Fruit fly (Drosophila melanogaster) whole organism, embryonic: Measurements from ENCODE around the gene IntS4.

Source experiments
- CG11456 ChIP-seq: fragments of 200-800 bp; sonication (Bioruptor generic); IDR thresholded peaks from 3 replicates; pipeline ENCODE4 v1.3.6; 2022; ENCODE audit warnings: missing biosample characterization, missing genetic modification characterization
- CG17568 ChIP-seq: fragments of 200-800 bp; sonication (Bioruptor generic); optimal IDR thresholded peaks from 2 replicates; lab custom pipeline; 2018; ENCODE audit warnings: missing biosample characterization, mild to moderate bottlenecking, missing genetic modification characterization, moderate library complexity
- CG7357 ChIP-seq: fragments of 200-800 bp; sonication (Bioruptor generic); IDR thresholded peaks from 3 replicates; pipeline ENCODE4 v1.3.6; 2022; ENCODE audit warnings: missing biosample characterization, missing genetic modification characterization
- CoRest ChIP-seq: fragments of 200-800 bp; sonication (Bioruptor generic); optimal IDR thresholded peaks from 3 replicates; lab custom pipeline; 2018; ENCODE audit warnings: missing biosample characterization, mild to moderate bottlenecking, missing genetic modification characterization, moderate library complexity
- Stat92E ChIP-seq, 3 experiments: fragments of >200 bp in 2 of 3; fragments of 200-800 bp in 1 of 3; sonication (Bioruptor generic) in 1 of 3; optimal IDR thresholded peaks; 2 replicates each; lab custom pipeline; 2017 to 2019; ENCODE audit warnings: missing biosample characterization in 3 of 3, missing genetic modification characterization in 3 of 3, mild to moderate bottlenecking in 1 of 3, moderate library complexity in 1 of 3
- sc ChIP-seq, 3 experiments: fragments of >200 bp in 2 of 3; fragments of 200-800 bp in 1 of 3; sonication (Bioruptor generic) in 1 of 3; optimal IDR thresholded peaks; 2 replicates in 2 of 3; 3 replicates in 1 of 3; lab custom pipeline; 2017; ENCODE audit warnings: mild to moderate bottlenecking in 1 of 3, missing biosample characterization in 1 of 3, missing genetic modification characterization in 1 of 3, missing genetic modification reagents in 1 of 3
- yki ChIP-seq: fragments of >200 bp; optimal IDR thresholded peaks from 3 replicates; lab custom pipeline; 2018

dm6 chrX:8579097-8579496 lies 20.5 kb upstream of the IntS4 start:
- TF ChIP-seq yki (lab: Kevin White, UChicago) (no peak), sc (optimal IDR thresholded peaks at IDR 0.05; lab: Kevin White, UChicago) (no peak), sc (GFP tag; optimal IDR thresholded peaks at IDR 0.05; lab: Kevin White, UChicago) (no peak), CG11456 (GFP tag; lab: Robert Waterston, UW) (no peak), Stat92E (GFP tag; optimal IDR thresholded peaks at IDR 0.05; lab: Kevin White, UChicago) (no peak), CoRest (tag; lab: Kevin White, UChicago) (no peak), CG17568 (no peak), CG7357 (GFP tag; lab: Robert Waterston, UW) (no peak)
